Fruit fly (Drosophila melanogaster) whole organism, adult: ENCODE results near the gene CG31673.

Experiments used
- CG11617 ChIP-seq: fragments of 200-800 bp; sonication (Bioruptor generic); optimal IDR thresholded peaks from 2 replicates; lab custom pipeline; 2017; ENCODE audit warnings: mild to moderate bottlenecking, missing biosample characterization, missing genetic modification reagents, missing genetic modification characterization
- CG12768 ChIP-seq: fragments of 200-800 bp; sonication (Bioruptor generic); optimal IDR thresholded peaks from 2 replicates; lab custom pipeline; 2017; ENCODE audit warnings: missing biosample characterization, missing genetic modification characterization, mild to moderate bottlenecking, moderate library complexity, missing genetic modification reagents
- CG14711 ChIP-seq: fragments of 200-800 bp; sonication (Bioruptor generic); optimal IDR thresholded peaks from 2 replicates; lab custom pipeline; 2018; ENCODE audit warnings: missing biosample characterization, mild to moderate bottlenecking, missing genetic modification characterization, moderate library complexity
- CG1620 ChIP-seq: fragments of 200-800 bp; sonication (Bioruptor generic); optimal IDR thresholded peaks from 2 replicates; lab custom pipeline; 2016; ENCODE audit warnings: missing biosample characterization, missing genetic modification characterization
- CG33017 ChIP-seq: fragments of 200-800 bp; sonication (Bioruptor generic); optimal IDR thresholded peaks from 2 replicates; lab custom pipeline; 2018; ENCODE audit warnings: missing biosample characterization, mild to moderate bottlenecking, missing genetic modification characterization, moderate library complexity
- CG5204 ChIP-seq: fragments of 200-800 bp; sonication (Bioruptor generic); optimal IDR thresholded peaks from 2 replicates; lab custom pipeline; 2016; ENCODE audit warnings: missing biosample characterization, missing genetic modification characterization
- CG7045 ChIP-seq: fragments of 200-800 bp; sonication (Bioruptor generic); optimal IDR thresholded peaks from 2 replicates; lab custom pipeline; 2017; ENCODE audit warnings: missing biosample characterization, mild to moderate bottlenecking, missing genetic modification characterization
- CG7101 ChIP-seq: fragments of 200-800 bp; sonication (Bioruptor generic); optimal IDR thresholded peaks from 2 replicates; lab custom pipeline; 2018; ENCODE audit warnings: missing biosample characterization, mild to moderate bottlenecking, missing genetic modification characterization, moderate library complexity
- Clk ChIP-seq: fragments of 200-800 bp; sonication (Bioruptor generic); optimal IDR thresholded peaks from 2 replicates; lab custom pipeline; 2017; ENCODE audit warnings: missing biosample characterization, missing genetic modification characterization
- Crg-1 ChIP-seq: fragments of 200-800 bp; sonication (Bioruptor generic); optimal IDR thresholded peaks from 2 replicates; lab custom pipeline; 2016; ENCODE audit warnings: missing biosample characterization, missing genetic modification characterization
- Hr96 ChIP-seq: fragments of 200-800 bp; sonication (Bioruptor generic); optimal IDR thresholded peaks from 2 replicates; lab custom pipeline; 2016; ENCODE audit warnings: missing biosample characterization, missing genetic modification characterization
- Mnt ChIP-seq: fragments of 200-800 bp; sonication (Bioruptor generic); optimal IDR thresholded peaks from 2 replicates; lab custom pipeline; 2016; ENCODE audit warnings: missing biosample characterization, mild to moderate bottlenecking, missing genetic modification characterization
- bab1 ChIP-seq: fragments of 200-800 bp; sonication (Bioruptor generic); optimal IDR thresholded peaks from 3 replicates; lab custom pipeline; 2019; ENCODE audit warnings: missing biosample characterization, mild to moderate bottlenecking, missing genetic modification characterization, moderate library complexity
- cic ChIP-seq: fragments of 200-800 bp; sonication (Bioruptor generic); optimal IDR thresholded peaks from 2 replicates; lab custom pipeline; 2017; ENCODE audit warnings: missing biosample characterization, mild to moderate bottlenecking, missing genetic modification characterization, moderate library complexity
- cnc ChIP-seq, 2 experiments: fragments of >200 bp; optimal IDR thresholded peaks; 2 replicates each; lab custom pipeline; 2017
- kay ChIP-seq: fragments of 200-800 bp; sonication (Bioruptor generic); peaks from one replicate; lab custom pipeline; 2016; ENCODE audit warnings: missing biosample characterization, missing genetic modification characterization, borderline replicate concordance
- ovo ChIP-seq: fragments of 200-800 bp; sonication (Bioruptor generic); optimal IDR thresholded peaks from 2 replicates; lab custom pipeline; 2016; ENCODE audit warnings: missing biosample characterization, missing genetic modification characterization
- pad ChIP-seq: fragments of 200-800 bp; sonication (Bioruptor generic); optimal IDR thresholded peaks from 3 replicates; lab custom pipeline; 2017; ENCODE audit warnings: missing biosample characterization, missing genetic modification characterization, mild to moderate bottlenecking, moderate library complexity, missing genetic modification reagents
- tj ChIP-seq: fragments of 200-800 bp; sonication (Bioruptor generic); optimal IDR thresholded peaks from 3 replicates; lab custom pipeline; 2017; ENCODE audit warnings: missing biosample characterization, mild to moderate bottlenecking, missing genetic modification characterization, moderate library complexity
- toe ChIP-seq: fragments of 200-800 bp; sonication (Bioruptor generic); optimal IDR thresholded peaks from 2 replicates; lab custom pipeline; 2016; ENCODE audit warnings: missing biosample characterization, missing genetic modification characterization

The CG31673 gene

dm6 chr2L:20802204-20802603 lies 27.2 kb upstream of the CG31673 start:
- TF ChIP-seq CG14711 (no peak), Hr96 (GFP tag; lab: Kevin White, UChicago) (no peak), Crg-1 (no peak), CG7045 (GFP tag; lab: Kevin White, UChicago) (no peak), bab1 (GFP tag; lab: Kevin White, UChicago) (no peak), cnc (optimal IDR thresholded peaks at IDR 0.05; lab: Kevin White, UChicago) (no peak), CG12768 (GFP tag; lab: Kevin White, UChicago) (no peak), Mnt (GFP tag; lab: Kevin White, UChicago) (no peak), CG1620 (GFP tag; lab: Kevin White, UChicago) (no peak), CG33017 (tag; lab: Kevin White, UChicago) (no peak), Clk (GFP tag; lab: Kevin White, UChicago) (no peak), kay (GFP tag; lab: Kevin White, UChicago) (no peak), toe (GFP tag; lab: Kevin White, UChicago) (no peak), pad (GFP tag; lab: Kevin White, UChicago) (no peak), ovo (no peak), CG11617 (GFP tag; lab: Kevin White, UChicago) (no peak), cic (GFP tag; lab: Kevin White, UChicago) (no peak)

dm6 chr2L:20802839-20803238 lies 26.6 kb upstream of the CG31673 start:
- TF ChIP-seq CG14711, result no peak
- TF ChIP-seq CG33017 (tag; lab: Kevin White, UChicago), result no peak
- no peak for TF ChIP-seq cnc (optimal IDR thresholded peaks at IDR 0.05; lab: Kevin White, UChicago)
- no peak for TF ChIP-seq CG7101 (tag; lab: Kevin White, UChicago)
- no peak for TF ChIP-seq CG7045 (GFP tag; lab: Kevin White, UChicago)
- no peak for TF ChIP-seq Mnt (GFP tag; lab: Kevin White, UChicago)
- no peak for TF ChIP-seq CG11617 (GFP tag; lab: Kevin White, UChicago)
- no peak for TF ChIP-seq Crg-1
- TF ChIP-seq CG1620 (GFP tag; lab: Kevin White, UChicago), result no peak
- no peak for TF ChIP-seq Hr96 (GFP tag; lab: Kevin White, UChicago)
- TF ChIP-seq bab1 (GFP tag; lab: Kevin White, UChicago), result no peak
- no peak for TF ChIP-seq tj (GFP tag; lab: Kevin White, UChicago)
- no peak for TF ChIP-seq toe (GFP tag; lab: Kevin White, UChicago)
- no peak for TF ChIP-seq cic (GFP tag; lab: Kevin White, UChicago)
- no peak for TF ChIP-seq ovo
- no peak for TF ChIP-seq kay (GFP tag; lab: Kevin White, UChicago)

- TF ChIP-seq toe (GFP tag; lab: Kevin White, UChicago) (no peak), cic (GFP tag; lab: Kevin White, UChicago) (no peak), CG1620 (GFP tag; lab: Kevin White, UChicago) (no peak), CG33017 (tag; lab: Kevin White, UChicago) (no peak), CG7101 (tag; lab: Kevin White, UChicago) (no peak), Clk (GFP tag; lab: Kevin White, UChicago) (no peak), CG11617 (GFP tag; lab: Kevin White, UChicago) (no peak)
Observed at dm6 chr2L:20803733-20804164, 25.7 kb upstream of the CG31673 start.

- TF ChIP-seq cic (GFP tag; lab: Kevin White, UChicago) (no peak), toe (GFP tag; lab: Kevin White, UChicago) (no peak), CG33017 (tag; lab: Kevin White, UChicago) (peak; percentile 72), bab1 (GFP tag; lab: Kevin White, UChicago) (peak; percentile 91), Hr96 (GFP tag; lab: Kevin White, UChicago) (no peak), CG1620 (GFP tag; lab: Kevin White, UChicago) (peak; percentile 32), pad (GFP tag; lab: Kevin White, UChicago) (peak; percentile 64), CG5204 (GFP tag; lab: Kevin White, UChicago) (peak; percentile 64), tj (GFP tag; lab: Kevin White, UChicago) (peak; percentile 93), Clk (GFP tag; lab: Kevin White, UChicago) (no peak), CG14711 (peak; percentile 81), CG7101 (tag; lab: Kevin White, UChicago) (peak; percentile 82), kay (GFP tag; lab: Kevin White, UChicago) (peak; percentile 70), CG12768 (GFP tag; lab: Kevin White, UChicago) (peak; percentile 73), CG11617 (GFP tag; lab: Kevin White, UChicago) (peak; percentile 75), Mnt (GFP tag; lab: Kevin White, UChicago) (peak; percentile 20), CG7045 (GFP tag; lab: Kevin White, UChicago) (peak; percentile 45), ovo (no peak), cnc (optimal IDR thresholded peaks at IDR 0.05; lab: Kevin White, UChicago) (no peak), Crg-1 (peak; percentile 51)
Observed at dm6 chr2L:20805624-20806339, 23.6 kb upstream of the CG31673 start.

- TF ChIP-seq CG7101 (tag; lab: Kevin White, UChicago) (no peak), CG5204 (GFP tag; lab: Kevin White, UChicago) (no peak), cic (GFP tag; lab: Kevin White, UChicago) (no peak), Hr96 (GFP tag; lab: Kevin White, UChicago) (no peak), CG11617 (GFP tag; lab: Kevin White, UChicago) (no peak), kay (GFP tag; lab: Kevin White, UChicago) (no peak), bab1 (GFP tag; lab: Kevin White, UChicago) (no peak), tj (GFP tag; lab: Kevin White, UChicago) (no peak), CG12768 (GFP tag; lab: Kevin White, UChicago) (no peak), Mnt (GFP tag; lab: Kevin White, UChicago) (no peak), CG7045 (GFP tag; lab: Kevin White, UChicago) (no peak), Clk (GFP tag; lab: Kevin White, UChicago) (no peak), Crg-1 (no peak), pad (GFP tag; lab: Kevin White, UChicago) (no peak), toe (GFP tag; lab: Kevin White, UChicago) (no peak), CG14711 (no peak), CG33017 (tag; lab: Kevin White, UChicago) (no peak), cnc (optimal IDR thresholded peaks at IDR 0.05; lab: Kevin White, UChicago) (no peak)
Observed at dm6 chr2L:20806619-20807018, 22.8 kb upstream of the CG31673 start.
